Fruit fly (Drosophila melanogaster) whole organism, prepupa: ENCODE results near the gene CG7530.

Experiments
- Blimp-1 ChIP-seq: fragments of 200-800 bp; sonication (Bioruptor generic); optimal IDR thresholded peaks from 3 replicates; lab custom pipeline; 2017; ENCODE audit warnings: missing biosample characterization, missing genetic modification characterization, mild to moderate bottlenecking, moderate library complexity, missing genetic modification reagents
- CG10631 ChIP-seq: fragments of 200-800 bp; sonication (Bioruptor generic); optimal IDR thresholded peaks from 2 replicates; lab custom pipeline; 2016; ENCODE audit warnings: missing biosample characterization, missing genetic modification characterization
- CG10669 ChIP-seq: fragments of 200-800 bp; sonication (Bioruptor generic); optimal IDR thresholded peaks from 3 replicates; lab custom pipeline; 2018; ENCODE audit warnings: missing biosample characterization, mild to moderate bottlenecking, missing genetic modification characterization, moderate library complexity
- CG11294 ChIP-seq: fragments of 200-800 bp; sonication (Bioruptor generic); IDR thresholded peaks from 2 replicates; pipeline ENCODE4 v1.3.6; 2022; ENCODE audit warnings: missing biosample characterization, missing genetic modification characterization
- CG11762 ChIP-seq: fragments of 200-800 bp; sonication (Bioruptor generic); optimal IDR thresholded peaks from 3 replicates; lab custom pipeline; 2016; ENCODE audit warnings: missing biosample characterization, missing genetic modification characterization; ENCODE audit not compliant: insufficient read depth
- CG11902 ChIP-seq: fragments of 200-800 bp; sonication (Bioruptor generic); optimal IDR thresholded peaks from 3 replicates; lab custom pipeline; 2016; ENCODE audit warnings: missing biosample characterization, missing genetic modification characterization
- CG1621 ChIP-seq: fragments of 200-800 bp; sonication (Bioruptor generic); optimal IDR thresholded peaks from 3 replicates; lab custom pipeline; 2018; ENCODE audit warnings: missing biosample characterization, mild to moderate bottlenecking, missing genetic modification characterization
- CG3032 ChIP-seq: fragments of 200-800 bp; optimal IDR thresholded peaks from 2 replicates; lab custom pipeline; 2019; ENCODE audit warnings: missing biosample characterization, mild to moderate bottlenecking, missing genetic modification characterization, moderate library complexity
- CG31627 ChIP-seq: fragments of 200-800 bp; sonication (Bioruptor generic); optimal IDR thresholded peaks from 3 replicates; lab custom pipeline; 2016; ENCODE audit warnings: missing biosample characterization, missing genetic modification characterization
- CG32006 ChIP-seq: fragments of 200-800 bp; sonication (Bioruptor generic); optimal IDR thresholded peaks from 3 replicates; lab custom pipeline; 2017; ENCODE audit warnings: missing biosample characterization, mild to moderate bottlenecking, missing genetic modification characterization
- CG4318 ChIP-seq: fragments of 200-800 bp; sonication (Bioruptor generic); optimal IDR thresholded peaks from 3 replicates; lab custom pipeline; 2017; ENCODE audit warnings: missing biosample characterization, mild to moderate bottlenecking, missing genetic modification characterization
- CG6163 ChIP-seq: fragments of 200-800 bp; sonication (Bioruptor generic); IDR thresholded peaks from 3 replicates; pipeline ENCODE4 v1.3.6; 2022; ENCODE audit warnings: missing biosample characterization, missing genetic modification characterization
- CG6276 ChIP-seq: fragments of 200-800 bp; sonication (Bioruptor generic); optimal IDR thresholded peaks from 2 replicates; lab custom pipeline; 2017; ENCODE audit warnings: missing biosample characterization, mild to moderate bottlenecking, missing genetic modification characterization
- CG6808 ChIP-seq: fragments of 200-800 bp; sonication (Bioruptor generic); optimal IDR thresholded peaks from 3 replicates; lab custom pipeline; 2017; ENCODE audit warnings: missing biosample characterization, missing genetic modification characterization, mild to moderate bottlenecking, moderate library complexity, missing genetic modification reagents
- CG6854 ChIP-seq: fragments of 200-800 bp; sonication (Bioruptor generic); optimal IDR thresholded peaks from 2 replicates; lab custom pipeline; 2017; ENCODE audit warnings: missing biosample characterization, mild to moderate bottlenecking, missing genetic modification characterization
- CG7368 ChIP-seq: fragments of 200-800 bp; sonication (Bioruptor generic); optimal IDR thresholded peaks from 3 replicates; lab custom pipeline; 2016; ENCODE audit warnings: missing biosample characterization, missing genetic modification characterization
- CG8119 ChIP-seq: fragments of 200-800 bp; sonication (Bioruptor generic); IDR thresholded peaks from 3 replicates; pipeline ENCODE4 v1.3.6; 2022; ENCODE audit warnings: missing biosample characterization, missing genetic modification characterization
- CG8319 ChIP-seq: fragments of 200-800 bp; sonication (Bioruptor generic); optimal IDR thresholded peaks from 3 replicates; lab custom pipeline; 2016; ENCODE audit warnings: missing biosample characterization, missing genetic modification characterization
- CG8632 ChIP-seq: fragments of 200-800 bp; sonication (Bioruptor generic); optimal IDR thresholded peaks from 3 replicates; lab custom pipeline; 2016; ENCODE audit warnings: missing biosample characterization, missing genetic modification characterization
- CG9139 ChIP-seq: fragments of 200-800 bp; sonication (Bioruptor generic); optimal IDR thresholded peaks from 3 replicates; lab custom pipeline; 2017; ENCODE audit warnings: missing biosample characterization, mild to moderate bottlenecking, missing genetic modification characterization
- Eip75B ChIP-seq: fragments of 200-800 bp; sonication (Bioruptor generic); optimal IDR thresholded peaks from 3 replicates; lab custom pipeline; 2016; ENCODE audit warnings: missing biosample characterization, missing genetic modification characterization
- Eip78C ChIP-seq: fragments of 200-800 bp; sonication (Bioruptor generic); peaks from one replicate; lab custom pipeline; 2016; ENCODE audit warnings: missing biosample characterization, missing genetic modification characterization
- Ets21C ChIP-seq: fragments of 200-800 bp; sonication (Bioruptor generic); optimal IDR thresholded peaks from 3 replicates; lab custom pipeline; 2016; ENCODE audit warnings: missing biosample characterization, missing genetic modification characterization
- Hr4 ChIP-seq: fragments of 200-800 bp; sonication (Bioruptor generic); optimal IDR thresholded peaks from 3 replicates; lab custom pipeline; 2016; ENCODE audit warnings: missing biosample characterization, missing genetic modification characterization
- Lpt ChIP-seq: fragments of 200-800 bp; sonication (Bioruptor generic); optimal IDR thresholded peaks from 3 replicates; lab custom pipeline; 2016; ENCODE audit warnings: missing biosample characterization, missing genetic modification characterization
- OdsH ChIP-seq: fragments of 200-800 bp; sonication (Bioruptor generic); optimal IDR thresholded peaks from 3 replicates; lab custom pipeline; 2016; ENCODE audit warnings: missing biosample characterization, missing genetic modification characterization
- Sox102F ChIP-seq: fragments of 200-800 bp; sonication (Bioruptor generic); optimal IDR thresholded peaks from 2 replicates; lab custom pipeline; 2016; ENCODE audit warnings: missing biosample characterization, mild to moderate bottlenecking, missing genetic modification characterization
- Sox14 ChIP-seq: fragments of 200-800 bp; sonication (Bioruptor generic); optimal IDR thresholded peaks from 3 replicates; lab custom pipeline; 2016; ENCODE audit warnings: missing biosample characterization, missing genetic modification characterization
- Sox15 ChIP-seq: fragments of 200-800 bp; sonication (Bioruptor generic); optimal IDR thresholded peaks from 3 replicates; lab custom pipeline; 2016; ENCODE audit warnings: missing biosample characterization, missing genetic modification characterization
- acj6 ChIP-seq: fragments of 200-800 bp; sonication (Bioruptor generic); optimal IDR thresholded peaks from 3 replicates; lab custom pipeline; 2016; ENCODE audit warnings: missing biosample characterization, missing genetic modification characterization
- dac ChIP-seq: fragments of 200-800 bp; sonication (Bioruptor generic); optimal IDR thresholded peaks from 2 replicates; lab custom pipeline; 2017; ENCODE audit warnings: missing biosample characterization, mild to moderate bottlenecking, missing genetic modification characterization
- dsx ChIP-seq: fragments of 200-800 bp; optimal IDR thresholded peaks from 3 replicates; lab custom pipeline; 2019; ENCODE audit warnings: missing biosample characterization, mild to moderate bottlenecking, missing genetic modification characterization, moderate library complexity; ENCODE audit not compliant: poor library complexity, severe bottlenecking
- eg ChIP-seq: fragments of 200-800 bp; sonication (Bioruptor generic); IDR thresholded peaks from 3 replicates; pipeline ENCODE4 v1.3.6; 2022; ENCODE audit warnings: missing biosample characterization, missing genetic modification characterization
- esn ChIP-seq: fragments of 200-800 bp; sonication (Bioruptor generic); optimal IDR thresholded peaks from 2 replicates; lab custom pipeline; 2016; ENCODE audit warnings: missing biosample characterization, mild to moderate bottlenecking, missing genetic modification characterization, moderate library complexity
- fd59A ChIP-seq: fragments of 200-800 bp; sonication (Bioruptor generic); optimal IDR thresholded peaks from 2 replicates; lab custom pipeline; 2017; ENCODE audit warnings: missing biosample characterization, mild to moderate bottlenecking, missing genetic modification characterization, missing genetic modification reagents
- fd85E ChIP-seq: fragments of 200-800 bp; sonication (Bioruptor generic); optimal IDR thresholded peaks from 3 replicates; lab custom pipeline; 2016; ENCODE audit warnings: missing biosample characterization, missing genetic modification characterization
- fkh ChIP-seq: fragments of 200-800 bp; sonication (Bioruptor generic); optimal IDR thresholded peaks from 3 replicates; lab custom pipeline; 2017; ENCODE audit warnings: missing biosample characterization, mild to moderate bottlenecking, missing genetic modification characterization, moderate library complexity
- lz ChIP-seq: fragments of 200-800 bp; sonication (Bioruptor generic); optimal IDR thresholded peaks from 3 replicates; lab custom pipeline; 2016; ENCODE audit warnings: missing biosample characterization, missing genetic modification characterization
- net ChIP-seq: fragments of 200-800 bp; sonication (Bioruptor generic); optimal IDR thresholded peaks from 3 replicates; lab custom pipeline; 2016; ENCODE audit warnings: missing biosample characterization, missing genetic modification characterization
- pdm3 ChIP-seq: fragments of 200-800 bp; sonication (Bioruptor generic); optimal IDR thresholded peaks from 3 replicates; lab custom pipeline; 2016; ENCODE audit warnings: missing biosample characterization, missing genetic modification characterization
- salr ChIP-seq, 2 experiments: fragments of 200-800 bp; sonication (Bioruptor generic); optimal IDR thresholded peaks; 3 replicates each; lab custom pipeline; 2016 to 2018; ENCODE audit warnings: missing biosample characterization in 2 of 2, missing genetic modification characterization in 2 of 2, mild to moderate bottlenecking in 1 of 2
- spab ChIP-seq: fragments of 200-800 bp; sonication (Bioruptor generic); optimal IDR thresholded peaks from 2 replicates; lab custom pipeline; 2017; ENCODE audit warnings: missing biosample characterization, mild to moderate bottlenecking, missing genetic modification characterization, missing genetic modification reagents
- ss ChIP-seq, 2 experiments: fragments of 200-800 bp; sonication (Bioruptor generic); optimal IDR thresholded peaks; 2 replicates in 1 of 2; 3 replicates in 1 of 2; lab custom pipeline; 2017 to 2018; ENCODE audit warnings: mild to moderate bottlenecking in 2 of 2, missing biosample characterization in 2 of 2, missing genetic modification characterization in 2 of 2, moderate library complexity in 1 of 2
- svp ChIP-seq: fragments of 200-800 bp; sonication (Bioruptor generic); peaks from one replicate; lab custom pipeline; 2016; ENCODE audit warnings: missing biosample characterization, missing genetic modification characterization
- topi ChIP-seq: fragments of 200-800 bp; sonication (Bioruptor generic); optimal IDR thresholded peaks from 3 replicates; lab custom pipeline; 2016; ENCODE audit warnings: missing biosample characterization, missing genetic modification characterization
- vri ChIP-seq: fragments of 200-800 bp; sonication (Bioruptor generic); optimal IDR thresholded peaks from 3 replicates; lab custom pipeline; 2016; ENCODE audit warnings: missing biosample characterization, mild to moderate bottlenecking, missing genetic modification characterization

The CG7530 gene

dm6 chr3R:14703302-14704192 is 27.8 kb downstream of the CG7530 start:
- TF ChIP-seq svp (GFP tag; lab: Kevin White, UChicago) (peak; percentile 66), vri (GFP tag; lab: Kevin White, UChicago) (peak; percentile 49), CG8119 (GFP tag; lab: Robert Waterston, UW) (no peak), Eip78C (GFP tag; lab: Kevin White, UChicago) (peak; percentile 54), fkh (peak; percentile 23), topi (GFP tag; lab: Kevin White, UChicago) (no peak)
- TF ChIP-seq, all 60 proteins: peak for 4

DNA sequence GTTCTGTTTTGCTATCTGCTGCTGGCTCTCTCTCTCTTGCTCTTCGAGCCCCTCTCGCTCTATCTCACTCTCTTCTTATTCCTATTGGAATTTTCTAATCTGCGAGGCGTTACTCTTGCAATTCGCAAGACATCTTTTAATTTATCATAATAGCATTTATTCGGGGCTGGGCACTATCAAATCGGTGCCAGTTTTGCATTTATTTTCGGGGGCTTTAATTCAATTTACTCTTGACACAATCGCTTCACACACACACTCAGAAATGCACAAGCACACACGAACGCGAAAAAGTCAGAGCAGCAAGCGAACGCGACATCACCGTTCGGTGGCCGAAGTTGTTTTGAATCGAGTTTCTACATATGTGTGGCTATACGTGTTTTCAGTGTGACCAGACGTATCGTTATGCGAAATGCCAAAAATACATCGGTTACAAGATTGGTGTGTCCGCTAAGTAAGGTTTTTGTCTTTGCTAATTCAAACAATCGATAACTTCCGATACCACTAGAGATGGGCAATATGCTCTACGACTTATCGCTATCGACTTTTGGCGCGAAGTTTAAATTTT is 34.3 kb downstream of the CG7530 start, which contains the start of gene Meltrin:
Gene Meltrin (minus strand): TSS at position 344 of the 565 bp plus-strand sequence.
- TF ChIP-seq CG7368 (GFP tag; lab: Kevin White, UChicago): peak; percentile 9
- no peak for TF ChIP-seq net
- TF ChIP-seq vri (GFP tag; lab: Kevin White, UChicago): peak; percentile 75
- peak; percentile 41 to 67 for TF ChIP-seq ss (GFP tag; optimal IDR thresholded peaks at IDR 0.05; lab: Kevin White, UChicago)
- TF ChIP-seq CG10669: no peak
- no peak for TF ChIP-seq CG8119 (GFP tag; lab: Robert Waterston, UW)
- no peak for TF ChIP-seq dac
- TF ChIP-seq dsx (GFP tag; lab: Kevin White, UChicago): peak; percentile 11
- TF ChIP-seq CG11294: no peak
- peak; percentile 25 for TF ChIP-seq Ets21C
- no peak for TF ChIP-seq pdm3 (GFP tag; lab: Kevin White, UChicago)
- peak; percentile 67 for TF ChIP-seq Sox14 (GFP tag; lab: Kevin White, UChicago)
- TF ChIP-seq svp (GFP tag; lab: Kevin White, UChicago): peak; percentile 40
- peak; percentile 57 for TF ChIP-seq esn (GFP tag; lab: Kevin White, UChicago)
- TF ChIP-seq CG32006 (GFP tag; lab: Kevin White, UChicago): no peak
- peak; percentile 87 for TF ChIP-seq Eip78C (GFP tag; lab: Kevin White, UChicago)
- TF ChIP-seq CG6854: peak; percentile 59
- no peak for TF ChIP-seq fd85E (GFP tag; lab: Kevin White, UChicago)
- TF ChIP-seq spab: no peak
- no peak for TF ChIP-seq CG11902
- no peak for TF ChIP-seq CG10631 (GFP tag; lab: Kevin White, UChicago)
- TF ChIP-seq CG11762: no peak
- TF ChIP-seq CG8632 (GFP tag; lab: Kevin White, UChicago): no peak
- TF ChIP-seq eg: no peak
- no peak for TF ChIP-seq CG8319 (GFP tag; lab: Kevin White, UChicago)
- no peak for TF ChIP-seq fd59A (GFP tag; lab: Kevin White, UChicago)
- TF ChIP-seq CG6276: peak; percentile 18
- peak; percentile 36 for TF ChIP-seq CG3032 (tag; lab: Kevin White, UChicago)
- peak; percentile 42 for TF ChIP-seq CG6808 (GFP tag; lab: Kevin White, UChicago)
- TF ChIP-seq CG1621 (tag; lab: Kevin White, UChicago): peak; percentile 34
- TF ChIP-seq OdsH (GFP tag; lab: Kevin White, UChicago): no peak
- no peak for TF ChIP-seq acj6 (GFP tag; lab: Kevin White, UChicago)
- TF ChIP-seq Sox102F (GFP tag; lab: Kevin White, UChicago): peak; percentile 58
- no peak for TF ChIP-seq Blimp-1
- no peak for TF ChIP-seq CG9139 (GFP tag; lab: Kevin White, UChicago)
- no peak for TF ChIP-seq CG31627 (GFP tag; lab: Kevin White, UChicago)
- TF ChIP-seq Lpt (GFP tag; lab: Kevin White, UChicago): peak; percentile 17
- no peak for TF ChIP-seq CG4318 (GFP tag; lab: Kevin White, UChicago)
- TF ChIP-seq Hr4 (GFP tag; lab: Kevin White, UChicago): no peak
- TF ChIP-seq Eip75B (GFP tag; lab: Kevin White, UChicago): peak; percentile 18
- TF ChIP-seq lz (GFP tag; lab: Kevin White, UChicago): peak; percentile 39
- no peak for TF ChIP-seq CG6163
- peak; percentile 74 for TF ChIP-seq fkh
- TF ChIP-seq salr (GFP tag; optimal IDR thresholded peaks at IDR 0.05; lab: Kevin White, UChicago): no peak
- TF ChIP-seq Sox15 (GFP tag; lab: Kevin White, UChicago): no peak
